Fruit fly (Drosophila melanogaster) whole organism, embryonic: ENCODE data around the gene CG5157.
A peak's percentile ranks its signal among the peaks of the same experiment; 100 is the strongest.

Experiments used
- Atf-2 ChIP-seq: fragments of 200-800 bp; sonication (Bioruptor generic); optimal IDR thresholded peaks from 2 replicates; lab custom pipeline; 2016; ENCODE audit warnings: missing biosample characterization, missing genetic modification characterization
- CG10366 ChIP-seq: fragments of 200-800 bp; sonication (Bioruptor generic); IDR thresholded peaks from 2 replicates; pipeline ENCODE4 v1.3.6; 2022; ENCODE audit warnings: missing biosample characterization, missing genetic modification characterization
- CG10979 ChIP-seq: fragments of 200-800 bp; sonication (Bioruptor generic); optimal IDR thresholded peaks from 2 replicates; lab custom pipeline; 2018; ENCODE audit warnings: missing biosample characterization, mild to moderate bottlenecking, missing genetic modification characterization, moderate library complexity
- CG12071 ChIP-seq: fragments of 200-800 bp; sonication (Bioruptor generic); optimal IDR thresholded peaks from 3 replicates; lab custom pipeline; 2018; ENCODE audit warnings: missing biosample characterization, mild to moderate bottlenecking, missing genetic modification characterization
- CG15011 ChIP-seq: fragments of 200-800 bp; sonication (Bioruptor generic); optimal IDR thresholded peaks from 3 replicates; lab custom pipeline; 2018; ENCODE audit warnings: missing biosample characterization, mild to moderate bottlenecking, missing genetic modification characterization
- CG32772 ChIP-seq: fragments of 200-800 bp; sonication (Bioruptor generic); IDR thresholded peaks from 2 replicates; pipeline ENCODE4 v1.3.6; 2022; ENCODE audit warnings: missing biosample characterization, missing genetic modification characterization
- CG3995 ChIP-seq: fragments of 200-800 bp; sonication (Bioruptor generic); optimal IDR thresholded peaks from 3 replicates; lab custom pipeline; 2016; ENCODE audit warnings: missing biosample characterization, missing genetic modification characterization
- CG4820 ChIP-seq: fragments of 200-800 bp; sonication (Bioruptor generic); optimal IDR thresholded peaks from 3 replicates; lab custom pipeline; 2016; ENCODE audit warnings: missing biosample characterization, missing genetic modification characterization
- CG6765 ChIP-seq: fragments of 200-800 bp; sonication (Bioruptor generic); optimal IDR thresholded peaks from 3 replicates; lab custom pipeline; 2017; ENCODE audit warnings: missing biosample characterization, mild to moderate bottlenecking, missing genetic modification characterization
- CG6791 ChIP-seq: fragments of 200-800 bp; sonication (Bioruptor generic); IDR thresholded peaks from 3 replicates; pipeline ENCODE4 v1.3.6; 2022; ENCODE audit warnings: missing biosample characterization, missing genetic modification characterization; ENCODE audit not compliant: partially characterized antibody
- CG6813 ChIP-seq: fragments of 200-800 bp; sonication (Bioruptor generic); optimal IDR thresholded peaks from 2 replicates; lab custom pipeline; 2017; ENCODE audit warnings: missing biosample characterization, missing genetic modification characterization, mild to moderate bottlenecking, moderate library complexity, missing genetic modification reagents
- CG7271 ChIP-seq: fragments of 200-800 bp; sonication (Bioruptor generic); optimal IDR thresholded peaks from 2 replicates; lab custom pipeline; 2018; ENCODE audit warnings: missing biosample characterization, mild to moderate bottlenecking, missing genetic modification characterization, moderate library complexity
- CG7839 ChIP-seq: fragments of 200-800 bp; sonication (Bioruptor generic); optimal IDR thresholded peaks from 3 replicates; lab custom pipeline; 2018; ENCODE audit warnings: missing biosample characterization, mild to moderate bottlenecking, missing genetic modification characterization, moderate library complexity
- Dbx ChIP-seq: fragments of 200-800 bp; sonication (Bioruptor generic); IDR thresholded peaks from 3 replicates; pipeline ENCODE4 v1.3.6; 2022; ENCODE audit warnings: missing biosample characterization, missing genetic modification characterization
- Dll ChIP-seq: fragments of 200-800 bp; sonication (Bioruptor generic); IDR thresholded peaks from 4 replicates; pipeline ENCODE4 v1.3.6; 2022; ENCODE audit warnings: missing biosample characterization, missing genetic modification characterization; ENCODE audit not compliant: partially characterized antibody
- Ets97D ChIP-seq: fragments of 200-800 bp; sonication (Bioruptor generic); optimal IDR thresholded peaks from 3 replicates; lab custom pipeline; 2016; ENCODE audit warnings: missing biosample characterization, missing genetic modification characterization
- GATAe ChIP-seq: fragments of 200-800 bp; sonication (Bioruptor generic); conservative IDR thresholded peaks from 2 replicates; pipeline ENCODE4 v1.3.6; 2022; ENCODE audit warnings: missing biosample characterization, missing genetic modification characterization
- HLH4C ChIP-seq: fragments of 200-800 bp; sonication (Bioruptor generic); IDR thresholded peaks from 3 replicates; pipeline ENCODE4 v1.3.6; 2022; ENCODE audit warnings: missing biosample characterization, missing genetic modification characterization; ENCODE audit not compliant: partially characterized antibody
- Hr51 ChIP-seq, 2 experiments: fragments of 200-800 bp; sonication (Bioruptor generic); optimal IDR thresholded peaks; 2 replicates in 1 of 2; 3 replicates in 1 of 2; lab custom pipeline; 2016 to 2018; ENCODE audit warnings: missing biosample characterization in 2 of 2, missing genetic modification characterization in 2 of 2, mild to moderate bottlenecking in 1 of 2, moderate library complexity in 1 of 2
- NK7.1 ChIP-seq: fragments of 200-800 bp; sonication (Bioruptor generic); optimal IDR thresholded peaks from 3 replicates; lab custom pipeline; 2016; ENCODE audit warnings: missing biosample characterization, missing genetic modification characterization
- Nf-YC ChIP-seq: fragments of 200-800 bp; optimal IDR thresholded peaks from 3 replicates; lab custom pipeline; 2019; ENCODE audit warnings: missing biosample characterization, mild to moderate bottlenecking, missing genetic modification characterization, moderate library complexity
- Sin3A ChIP-seq: fragments of >200 bp; optimal IDR thresholded peaks from 2 replicates; lab custom pipeline; 2018
- Stat92E ChIP-seq, 3 experiments: fragments of >200 bp in 2 of 3; fragments of 200-800 bp in 1 of 3; sonication (Bioruptor generic) in 1 of 3; optimal IDR thresholded peaks; 2 replicates each; lab custom pipeline; 2017 to 2019; ENCODE audit warnings: missing biosample characterization in 3 of 3, missing genetic modification characterization in 3 of 3, mild to moderate bottlenecking in 1 of 3, moderate library complexity in 1 of 3
- Trl ChIP-seq, 3 experiments: fragments of >200 bp in 2 of 3; fragments of 200-800 bp in 1 of 3; sonication (Bioruptor generic) in 1 of 3; optimal IDR thresholded peaks; 2 replicates in 1 of 3; 3 replicates in 2 of 3; lab custom pipeline; 2016 to 2017; ENCODE audit warnings: missing biosample characterization in 1 of 3, missing genetic modification characterization in 1 of 3
- aop ChIP-seq: fragments of 200-800 bp; sonication (Bioruptor generic); IDR thresholded peaks from 2 replicates; pipeline ENCODE4 v1.3.6; 2022; ENCODE audit warnings: missing biosample characterization, missing genetic modification characterization
- bigmax ChIP-seq: fragments of 200-800 bp; sonication (Bioruptor generic); optimal IDR thresholded peaks from 2 replicates; lab custom pipeline; 2018; ENCODE audit warnings: missing biosample characterization, mild to moderate bottlenecking, missing genetic modification characterization
- danr ChIP-seq: fragments of 200-800 bp; sonication (Bioruptor generic); IDR thresholded peaks from 2 replicates; pipeline ENCODE4 v1.3.6; 2022; ENCODE audit warnings: missing biosample characterization, missing genetic modification characterization
- dmrt99B ChIP-seq: fragments of 200-800 bp; sonication (Bioruptor generic); optimal IDR thresholded peaks from 2 replicates; lab custom pipeline; 2018; ENCODE audit warnings: missing biosample characterization, mild to moderate bottlenecking, missing genetic modification characterization, moderate library complexity
- dysf ChIP-seq: fragments of 200-800 bp; sonication (Bioruptor generic); IDR thresholded peaks from 3 replicates; pipeline ENCODE4 v1.3.6; 2022; ENCODE audit warnings: missing biosample characterization, missing genetic modification characterization
- gfzf ChIP-seq: fragments of 200-800 bp; sonication (Bioruptor generic); optimal IDR thresholded peaks from 2 replicates; lab custom pipeline; 2016; ENCODE audit warnings: missing biosample characterization, mild to moderate bottlenecking, missing genetic modification characterization, moderate library complexity
- gro ChIP-seq: fragments of 200-800 bp; sonication (Bioruptor generic); optimal IDR thresholded peaks from 2 replicates; lab custom pipeline; 2016; ENCODE audit warnings: missing biosample characterization, missing genetic modification characterization
- h ChIP-seq: fragments of >200 bp; optimal IDR thresholded peaks from 2 replicates; lab custom pipeline; 2017
- hb ChIP-seq: fragments of 200-800 bp; sonication (Bioruptor generic); IDR thresholded peaks from 3 replicates; pipeline ENCODE4 v1.3.6; 2022; ENCODE audit warnings: missing biosample characterization, missing genetic modification characterization; ENCODE audit not compliant: partially characterized antibody
- hkb ChIP-seq, 2 experiments: fragments of 200-800 bp in 1 of 2; fragments of >200 bp in 1 of 2; sonication (Bioruptor generic) in 1 of 2; IDR thresholded peaks in 1 of 2; optimal IDR thresholded peaks in 1 of 2; 2 replicates each; pipeline versions ENCODE4 v1.3.6 to Lab custom; 2017 to 2022; ENCODE audit warnings: missing biosample characterization in 1 of 2, missing genetic modification characterization in 1 of 2
- lab ChIP-seq: fragments of 200-800 bp; sonication (Bioruptor generic); optimal IDR thresholded peaks from 3 replicates; lab custom pipeline; 2017; ENCODE audit warnings: missing biosample characterization, missing genetic modification characterization, mild to moderate bottlenecking, moderate library complexity, missing genetic modification reagents
- pfk ChIP-seq: fragments of 200-800 bp; sonication (Bioruptor generic); optimal IDR thresholded peaks from 2 replicates; lab custom pipeline; 2018; ENCODE audit warnings: missing biosample characterization, mild to moderate bottlenecking, missing genetic modification characterization, moderate library complexity
- pros ChIP-seq: fragments of 200-800 bp; sonication (Bioruptor generic); optimal IDR thresholded peaks from 3 replicates; lab custom pipeline; 2019; ENCODE audit warnings: missing biosample characterization, mild to moderate bottlenecking, missing genetic modification characterization, moderate library complexity
- slp2 ChIP-seq: fragments of 200-800 bp; sonication (Bioruptor generic); optimal IDR thresholded peaks from 2 replicates; lab custom pipeline; 2016; ENCODE audit warnings: missing biosample characterization, missing genetic modification characterization
- sr ChIP-seq: fragments of 200-800 bp; sonication (Bioruptor generic); IDR thresholded peaks from 3 replicates; pipeline ENCODE4 v1.3.6; 2022; ENCODE audit warnings: missing biosample characterization, missing genetic modification characterization
- ssp ChIP-seq: fragments of 200-800 bp; sonication (Bioruptor generic); IDR thresholded peaks from 2 replicates; pipeline ENCODE4 v1.3.6; 2022; ENCODE audit warnings: missing biosample characterization, missing genetic modification characterization
- tap ChIP-seq: fragments of 200-800 bp; optimal IDR thresholded peaks from 3 replicates; lab custom pipeline; 2019; ENCODE audit warnings: missing biosample characterization, mild to moderate bottlenecking, missing genetic modification characterization, moderate library complexity
- tin ChIP-seq: fragments of 200-800 bp; sonication (Bioruptor generic); optimal IDR thresholded peaks from 3 replicates; lab custom pipeline; 2016; ENCODE audit warnings: missing biosample characterization, missing genetic modification characterization
- vnd ChIP-seq: fragments of 200-800 bp; sonication (Bioruptor generic); IDR thresholded peaks from 3 replicates; pipeline ENCODE4 v1.3.6; 2022; ENCODE audit warnings: missing biosample characterization, missing genetic modification characterization; ENCODE audit not compliant: partially characterized antibody

CG5157 gene

DNA sequence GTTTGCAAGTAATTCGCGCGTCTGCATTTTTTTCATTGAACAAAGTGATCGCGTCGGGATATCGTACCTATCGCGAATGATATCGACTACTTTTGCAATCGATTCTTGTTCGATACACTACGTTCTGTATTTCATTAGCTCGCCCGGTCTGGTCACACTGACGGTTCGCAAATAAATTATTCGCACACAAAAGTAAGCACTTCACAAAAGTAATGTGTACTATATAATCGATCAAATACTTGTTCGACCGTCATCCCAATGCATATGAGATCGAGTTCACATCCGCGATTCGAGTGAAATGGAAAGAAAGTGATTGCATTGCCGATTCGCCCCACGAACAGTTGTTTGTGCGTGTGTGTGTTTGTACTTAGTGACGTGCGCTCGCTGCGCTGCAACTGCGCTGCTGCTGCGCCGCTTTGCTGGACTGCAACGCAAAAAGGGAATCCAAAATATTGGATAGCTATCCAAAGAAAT, 47.3 kb downstream of the CG5157 start, which contains the start of the genes CG5235 and ClC-c (continued):
- TF ChIP-seq Atf-2 (GFP tag; lab: Kevin White, UChicago) (no peak), lab (GFP tag; lab: Kevin White, UChicago) (no peak), danr (GFP tag; lab: Robert Waterston, UW) (no peak), CG4820 (GFP tag; lab: Kevin White, UChicago) (no peak), CG6765 (GFP tag; lab: Kevin White, UChicago) (no peak), CG12071 (GFP tag; lab: Kevin White, UChicago) (no peak), slp2 (GFP tag; lab: Kevin White, UChicago) (no peak), h (lab: Kevin White, UChicago) (no peak), Sin3A (lab: Kevin White, UChicago) (peak; percentile 55), Ets97D (peak; percentile 32), CG6813 (GFP tag; lab: Kevin White, UChicago) (no peak), tin (GFP tag; lab: Kevin White, UChicago) (no peak), Hr51 (GFP tag; optimal IDR thresholded peaks at IDR 0.05; lab: Kevin White, UChicago) (no peak), tap (tag; lab: Kevin White, UChicago) (no peak), HLH4C (peak; percentile 84), CG32772 (no peak), Stat92E (GFP tag; optimal IDR thresholded peaks at IDR 0.05; lab: Kevin White, UChicago) (peak in 1 of 3 experiments; percentile 46), Nf-YC (tag; lab: Kevin White, UChicago) (no peak), sr (no peak), CG7271 (tag; lab: Kevin White, UChicago) (no peak), GATAe (GFP tag; lab: Robert Waterston, UW) (no peak), NK7.1 (GFP tag; lab: Kevin White, UChicago) (no peak), CG10366 (no peak), CG7839 (tag; lab: Kevin White, UChicago) (no peak), hb (GFP tag; lab: Robert Waterston, UW) (peak; percentile 78), Trl (optimal IDR thresholded peaks at IDR 0.05; lab: Kevin White, UChicago) (no peak), Trl (GFP tag; optimal IDR thresholded peaks at IDR 0.05; lab: Kevin White, UChicago) (no peak), bigmax (GFP tag; lab: Kevin White, UChicago) (no peak), dmrt99B (no peak), gro (peak; percentile 25), pfk (GFP tag; lab: Kevin White, UChicago) (no peak), CG6791 (GFP tag; lab: Robert Waterston, UW) (peak; percentile 88), dysf (GFP tag; lab: Robert Waterston, UW) (no peak), pros (GFP tag; lab: Kevin White, UChicago) (no peak), hkb (optimal IDR thresholded peaks at IDR 0.05; lab: Kevin White, UChicago) (no peak), hkb (GFP tag; IDR thresholded peaks at IDR 0.05; lab: Robert Waterston, UW) (no peak), CG10979 (no peak), aop (GFP tag; lab: Robert Waterston, UW) (no peak), Dll (GFP tag; lab: Robert Waterston, UW) (peak; percentile 83), gfzf (peak; percentile 88), ssp (GFP tag; lab: Robert Waterston, UW) (no peak), Dbx (no peak), CG15011 (GFP tag; lab: Kevin White, UChicago) (no peak), vnd (GFP tag; lab: Robert Waterston, UW) (peak; percentile 74), CG3995 (GFP tag; lab: Kevin White, UChicago) (peak; percentile 76)
